Fruit fly (Drosophila melanogaster) whole organism, adult: ENCODE results near the gene CG6834.

Source experiments
- CG11617 ChIP-seq: fragments of 200-800 bp; sonication (Bioruptor generic); optimal IDR thresholded peaks from 2 replicates; lab custom pipeline; 2017; ENCODE audit warnings: mild to moderate bottlenecking, missing biosample characterization, missing genetic modification reagents, missing genetic modification characterization
- CG12768 ChIP-seq: fragments of 200-800 bp; sonication (Bioruptor generic); optimal IDR thresholded peaks from 2 replicates; lab custom pipeline; 2017; ENCODE audit warnings: missing biosample characterization, missing genetic modification characterization, mild to moderate bottlenecking, moderate library complexity, missing genetic modification reagents
- CG14711 ChIP-seq: fragments of 200-800 bp; sonication (Bioruptor generic); optimal IDR thresholded peaks from 2 replicates; lab custom pipeline; 2018; ENCODE audit warnings: missing biosample characterization, mild to moderate bottlenecking, missing genetic modification characterization, moderate library complexity
- CG1620 ChIP-seq: fragments of 200-800 bp; sonication (Bioruptor generic); optimal IDR thresholded peaks from 2 replicates; lab custom pipeline; 2016; ENCODE audit warnings: missing biosample characterization, missing genetic modification characterization
- CG33017 ChIP-seq: fragments of 200-800 bp; sonication (Bioruptor generic); optimal IDR thresholded peaks from 2 replicates; lab custom pipeline; 2018; ENCODE audit warnings: missing biosample characterization, mild to moderate bottlenecking, missing genetic modification characterization, moderate library complexity
- CG5204 ChIP-seq: fragments of 200-800 bp; sonication (Bioruptor generic); optimal IDR thresholded peaks from 2 replicates; lab custom pipeline; 2016; ENCODE audit warnings: missing biosample characterization, missing genetic modification characterization
- CG7045 ChIP-seq: fragments of 200-800 bp; sonication (Bioruptor generic); optimal IDR thresholded peaks from 2 replicates; lab custom pipeline; 2017; ENCODE audit warnings: missing biosample characterization, mild to moderate bottlenecking, missing genetic modification characterization
- CG7101 ChIP-seq: fragments of 200-800 bp; sonication (Bioruptor generic); optimal IDR thresholded peaks from 2 replicates; lab custom pipeline; 2018; ENCODE audit warnings: missing biosample characterization, mild to moderate bottlenecking, missing genetic modification characterization, moderate library complexity
- Clk ChIP-seq: fragments of 200-800 bp; sonication (Bioruptor generic); optimal IDR thresholded peaks from 2 replicates; lab custom pipeline; 2017; ENCODE audit warnings: missing biosample characterization, missing genetic modification characterization
- Crg-1 ChIP-seq: fragments of 200-800 bp; sonication (Bioruptor generic); optimal IDR thresholded peaks from 2 replicates; lab custom pipeline; 2016; ENCODE audit warnings: missing biosample characterization, missing genetic modification characterization
- Hr96 ChIP-seq: fragments of 200-800 bp; sonication (Bioruptor generic); optimal IDR thresholded peaks from 2 replicates; lab custom pipeline; 2016; ENCODE audit warnings: missing biosample characterization, missing genetic modification characterization
- Mnt ChIP-seq: fragments of 200-800 bp; sonication (Bioruptor generic); optimal IDR thresholded peaks from 2 replicates; lab custom pipeline; 2016; ENCODE audit warnings: missing biosample characterization, mild to moderate bottlenecking, missing genetic modification characterization
- bab1 ChIP-seq: fragments of 200-800 bp; sonication (Bioruptor generic); optimal IDR thresholded peaks from 3 replicates; lab custom pipeline; 2019; ENCODE audit warnings: missing biosample characterization, mild to moderate bottlenecking, missing genetic modification characterization, moderate library complexity
- cic ChIP-seq: fragments of 200-800 bp; sonication (Bioruptor generic); optimal IDR thresholded peaks from 2 replicates; lab custom pipeline; 2017; ENCODE audit warnings: missing biosample characterization, mild to moderate bottlenecking, missing genetic modification characterization, moderate library complexity
- cnc ChIP-seq, 2 experiments: fragments of >200 bp; optimal IDR thresholded peaks; 2 replicates each; lab custom pipeline; 2017
- kay ChIP-seq: fragments of 200-800 bp; sonication (Bioruptor generic); peaks from one replicate; lab custom pipeline; 2016; ENCODE audit warnings: missing biosample characterization, missing genetic modification characterization, borderline replicate concordance
- ovo ChIP-seq: fragments of 200-800 bp; sonication (Bioruptor generic); optimal IDR thresholded peaks from 2 replicates; lab custom pipeline; 2016; ENCODE audit warnings: missing biosample characterization, missing genetic modification characterization
- pad ChIP-seq: fragments of 200-800 bp; sonication (Bioruptor generic); optimal IDR thresholded peaks from 3 replicates; lab custom pipeline; 2017; ENCODE audit warnings: missing biosample characterization, missing genetic modification characterization, mild to moderate bottlenecking, moderate library complexity, missing genetic modification reagents
- tj ChIP-seq: fragments of 200-800 bp; sonication (Bioruptor generic); optimal IDR thresholded peaks from 3 replicates; lab custom pipeline; 2017; ENCODE audit warnings: missing biosample characterization, mild to moderate bottlenecking, missing genetic modification characterization, moderate library complexity
- toe ChIP-seq: fragments of 200-800 bp; sonication (Bioruptor generic); optimal IDR thresholded peaks from 2 replicates; lab custom pipeline; 2016; ENCODE audit warnings: missing biosample characterization, missing genetic modification characterization

CG6834 gene

DNA sequence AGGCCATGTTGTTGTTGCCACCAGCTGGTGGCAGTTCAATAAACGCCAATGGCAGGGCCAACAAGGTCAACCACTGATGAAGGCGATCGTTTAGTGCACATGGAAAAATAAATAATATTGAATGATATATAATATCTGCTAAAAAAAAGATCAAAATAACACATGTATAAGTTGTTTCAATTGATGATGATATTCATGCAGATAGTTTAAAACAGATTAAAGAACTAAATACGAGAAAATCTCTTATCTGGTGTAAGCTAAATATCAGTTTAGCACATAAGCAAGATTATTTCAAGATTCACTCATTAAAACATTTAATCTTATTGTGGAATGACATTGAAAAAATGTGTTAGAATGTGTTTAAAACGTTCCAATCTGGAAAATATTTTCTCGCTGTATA is 24.5 kb downstream of the CG6834 start:
- no peak for TF ChIP-seq CG7101 (tag; lab: Kevin White, UChicago)

DNA sequence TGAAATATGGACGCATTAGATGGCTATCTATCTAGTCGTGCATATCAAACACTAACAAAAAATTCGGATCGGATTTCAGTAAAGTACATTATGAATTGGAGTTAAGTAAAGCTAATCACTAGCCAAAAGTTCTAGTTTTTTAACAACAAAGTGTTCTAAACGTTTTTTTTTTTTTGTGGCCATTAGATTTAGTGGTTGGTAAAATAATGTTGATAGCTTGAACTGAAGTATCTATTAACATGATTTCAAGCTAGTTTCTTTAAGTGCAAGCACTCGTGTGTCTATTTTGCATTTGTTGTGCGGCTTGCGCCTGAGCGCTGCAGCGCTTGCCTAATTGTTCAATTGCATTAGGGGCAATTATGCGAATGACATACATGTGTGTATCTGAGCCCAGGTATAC is 25.3 kb downstream of the CG6834 start:
- TF ChIP-seq kay (no peak), bab1 (no peak), CG5204 (GFP tag; lab: Kevin White, UChicago) (no peak), CG11617 (no peak), Hr96 (no peak), CG7101 (tag; lab: Kevin White, UChicago) (no peak), cic (GFP tag; lab: Kevin White, UChicago) (no peak), Clk (GFP tag; lab: Kevin White, UChicago) (no peak), CG7045 (GFP tag; lab: Kevin White, UChicago) (no peak)

DNA sequence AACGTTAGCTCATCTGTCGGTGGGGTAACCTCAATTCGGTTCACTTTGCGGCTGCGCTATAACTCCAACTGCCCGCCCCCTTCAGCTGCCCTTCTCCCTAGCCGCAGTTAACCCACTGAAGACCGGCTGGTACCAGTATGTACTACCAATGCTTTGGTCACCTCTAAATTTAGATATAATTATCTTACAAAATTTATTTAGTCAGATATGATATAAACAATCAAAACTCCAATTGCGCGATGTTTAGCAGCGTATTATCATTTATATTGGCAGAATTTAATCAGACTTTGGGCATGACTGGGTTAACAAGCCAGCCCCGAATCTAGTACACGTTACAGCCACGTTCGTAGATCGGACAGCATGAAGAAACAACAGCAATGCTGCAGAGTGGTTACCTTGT is 26.2 kb downstream of the CG6834 start:
- TF ChIP-seq CG1620 (GFP tag; lab: Kevin White, UChicago) = no peak
- peak; percentile 77 for TF ChIP-seq bab1

DNA sequence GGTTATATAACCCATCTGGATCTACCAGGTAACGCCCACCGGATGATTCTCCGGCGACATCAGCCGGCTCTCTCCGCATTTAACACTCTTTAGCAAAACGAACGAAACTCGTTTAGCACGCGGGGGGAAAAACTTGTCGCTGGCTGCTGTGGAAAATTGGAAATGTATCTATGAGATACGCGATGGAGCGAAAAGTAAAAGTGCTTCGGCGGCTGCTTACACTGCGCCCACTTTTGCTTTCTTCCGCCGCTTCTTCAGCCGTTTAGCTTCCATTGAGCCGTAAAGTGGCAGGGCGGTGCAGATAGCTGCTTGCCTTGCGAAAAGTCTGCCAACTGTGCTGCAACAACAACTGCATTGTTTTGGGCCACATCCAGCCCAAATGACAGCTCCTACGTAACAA is 26.7 kb downstream of the CG6834 start:
- TF ChIP-seq Clk (GFP tag; lab: Kevin White, UChicago) = no peak
- TF ChIP-seq tj (GFP tag; lab: Kevin White, UChicago) = peak; percentile 28
- TF ChIP-seq CG12768 = no peak
- TF ChIP-seq toe (GFP tag; lab: Kevin White, UChicago) = no peak

DNA sequence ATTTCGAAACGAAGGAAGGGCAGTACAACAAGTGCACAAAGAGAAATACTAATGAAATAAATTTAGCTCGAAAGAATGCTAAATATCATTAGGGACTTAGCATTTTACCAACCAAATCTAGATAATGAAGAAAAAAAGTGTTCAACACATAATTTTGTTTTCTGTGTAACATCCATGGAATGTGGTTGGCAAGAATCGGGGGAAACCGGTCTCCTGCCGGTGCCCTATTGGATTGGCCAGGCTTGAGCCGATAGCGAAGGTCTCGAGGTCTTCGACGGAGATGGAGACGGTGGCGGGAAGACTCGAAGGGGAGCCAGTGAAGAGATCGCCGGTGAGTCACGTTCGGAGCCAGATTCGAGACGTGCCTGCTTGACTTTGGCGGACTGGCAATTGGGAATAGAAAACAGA is 30.1 kb downstream of the CG6834 start:
- TF ChIP-seq CG33017 (tag; lab: Kevin White, UChicago) (no peak), CG1620 (GFP tag; lab: Kevin White, UChicago) (no peak), cic (GFP tag; lab: Kevin White, UChicago) (no peak), bab1 (no peak), kay (no peak), pad (GFP tag; lab: Kevin White, UChicago) (no peak), Clk (GFP tag; lab: Kevin White, UChicago) (no peak), Hr96 (no peak), CG5204 (GFP tag; lab: Kevin White, UChicago) (no peak)

DNA sequence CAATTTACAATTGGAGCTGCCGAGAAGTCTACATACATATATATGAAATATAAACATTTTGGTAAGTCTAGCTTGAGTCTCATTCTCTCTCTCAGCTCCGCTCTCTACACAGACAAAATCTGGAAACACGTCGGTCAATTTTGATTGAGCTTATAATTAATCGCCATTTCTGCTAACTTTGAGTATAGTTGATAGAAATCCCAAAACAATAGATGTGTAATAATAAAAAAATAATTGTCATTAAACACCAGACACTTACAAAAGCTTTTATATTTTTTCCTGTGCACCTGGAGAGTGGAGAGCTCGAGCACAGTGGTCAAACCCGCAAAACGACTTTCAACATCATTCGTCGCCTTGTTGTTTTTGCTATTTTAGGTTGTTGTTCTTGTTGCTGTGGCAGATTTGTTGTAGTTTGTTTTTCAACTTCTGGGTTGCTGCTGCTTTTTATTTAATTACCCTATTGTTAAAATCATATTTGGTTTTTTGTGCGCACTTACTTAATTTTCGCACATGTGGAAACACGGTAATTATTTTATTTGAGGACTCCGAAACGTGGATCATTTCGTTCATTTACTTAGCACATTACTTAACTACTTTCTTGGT is 31.2 kb downstream of the CG6834 start:
- TF ChIP-seq Crg-1 (GFP tag; lab: Kevin White, UChicago) (peak; percentile 56), kay (peak; percentile 79), cic (GFP tag; lab: Kevin White, UChicago) (no peak), pad (GFP tag; lab: Kevin White, UChicago) (no peak), cnc (optimal IDR thresholded peaks at IDR 0.05; lab: Kevin White, UChicago) (no peak), Hr96 (peak; percentile 67), Clk (GFP tag; lab: Kevin White, UChicago) (peak; percentile 48), CG1620 (GFP tag; lab: Kevin White, UChicago) (peak; percentile 61), CG7045 (GFP tag; lab: Kevin White, UChicago) (peak; percentile 71), CG11617 (peak; percentile 60), Mnt (GFP tag; lab: Kevin White, UChicago) (peak; percentile 46), CG33017 (tag; lab: Kevin White, UChicago) (peak; percentile 91), bab1 (peak; percentile 97), CG14711 (tag; lab: Kevin White, UChicago) (peak; percentile 88), CG7101 (tag; lab: Kevin White, UChicago) (peak; percentile 92), toe (GFP tag; lab: Kevin White, UChicago) (peak; percentile 11), ovo (GFP tag; lab: Kevin White, UChicago) (no peak), CG5204 (GFP tag; lab: Kevin White, UChicago) (peak; percentile 68), tj (GFP tag; lab: Kevin White, UChicago) (peak; percentile 41), CG12768 (peak; percentile 71)

DNA sequence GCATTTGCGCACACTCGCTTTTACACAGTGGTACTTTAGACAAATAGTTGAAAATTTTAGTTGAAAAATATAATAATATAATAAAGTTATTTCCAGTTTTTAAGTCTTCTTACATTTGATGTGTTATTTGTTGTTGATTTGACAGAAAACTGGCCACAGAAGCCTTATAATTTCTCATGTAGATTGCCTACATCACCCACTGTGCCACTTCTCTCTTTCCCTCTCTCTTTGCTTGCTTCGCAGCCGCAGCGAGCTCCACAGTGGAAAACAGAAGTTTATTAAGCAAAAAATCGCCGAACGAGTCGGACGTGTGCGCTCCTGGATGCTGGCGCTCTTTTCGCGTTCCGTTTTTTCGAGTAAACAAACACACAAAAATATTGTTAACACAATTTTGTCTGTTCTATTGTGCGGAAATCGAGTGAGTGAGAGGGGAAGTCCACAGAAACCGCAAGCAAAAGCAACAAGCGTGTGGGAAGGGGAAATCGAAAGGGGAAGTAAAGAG is 32.0 kb downstream of the CG6834 start, which contains the start of gene CG42327:
Gene CG42327 (plus strand): TSS at position 277 of the 502 bp plus-strand sequence.
- TF ChIP-seq CG12768 = peak; percentile 30
- TF ChIP-seq Mnt (GFP tag; lab: Kevin White, UChicago) = peak; percentile 64
- peak; percentile 99 for TF ChIP-seq pad (GFP tag; lab: Kevin White, UChicago)
- peak; percentile 80 for TF ChIP-seq CG11617
- peak; percentile 25 for TF ChIP-seq Crg-1 (GFP tag; lab: Kevin White, UChicago)
- no peak for TF ChIP-seq Clk (GFP tag; lab: Kevin White, UChicago)
- TF ChIP-seq CG5204 (GFP tag; lab: Kevin White, UChicago) = no peak
- TF ChIP-seq CG1620 (GFP tag; lab: Kevin White, UChicago) = no peak
- no peak for TF ChIP-seq ovo (GFP tag; lab: Kevin White, UChicago)
- TF ChIP-seq toe (GFP tag; lab: Kevin White, UChicago) = peak; percentile 25
- peak; percentile 47 for TF ChIP-seq CG7045 (GFP tag; lab: Kevin White, UChicago)
- peak; percentile 87 for TF ChIP-seq bab1
- peak; percentile 83 for TF ChIP-seq CG7101 (tag; lab: Kevin White, UChicago)
- TF ChIP-seq CG14711 (tag; lab: Kevin White, UChicago) = peak; percentile 69
- TF ChIP-seq tj (GFP tag; lab: Kevin White, UChicago) = no peak
- TF ChIP-seq CG33017 (tag; lab: Kevin White, UChicago) = peak; percentile 71
- no peak for TF ChIP-seq kay
- peak; percentile 56 for TF ChIP-seq cic (GFP tag; lab: Kevin White, UChicago)
- TF ChIP-seq Hr96 = peak; percentile 31
- no peak for TF ChIP-seq cnc (optimal IDR thresholded peaks at IDR 0.05; lab: Kevin White, UChicago)
